Fruit fly (Drosophila melanogaster): ENCODE results near the gene fal.

dm6 chr3L:19254715-19255428 is 39.5 kb upstream of the fal start, which contains the start of the genes mRpL21 and rept:
- TF ChIP-seq vri (GFP tag; optimal IDR thresholded peaks at IDR 0.05) (peak; percentile 79), CG7368 (GFP tag; optimal IDR thresholded peaks at IDR 0.05) (no peak), Lpt (GFP tag; optimal IDR thresholded peaks at IDR 0.05) (no peak), CG6792 (GFP tag; optimal IDR thresholded peaks at IDR 0.05) (peak; percentile 57), fd85E (GFP tag; optimal IDR thresholded peaks at IDR 0.05) (no peak), CG6163 (GFP tag; IDR thresholded peaks at IDR 0.05) (no peak; the same call in 2 of the 3 replicates), Sox102F (GFP tag; optimal IDR thresholded peaks at IDR 0.05) (no peak), Hr39 (GFP tag; optimal IDR thresholded peaks at IDR 0.05) (peak; percentile 57), Gug (GFP tag; IDR thresholded peaks at IDR 0.05) (no peak), CG3032 (tag; optimal IDR thresholded peaks at IDR 0.05) (peak; percentile 61), CG6276 (GFP tag; optimal IDR thresholded peaks at IDR 0.05) (no peak), ss (GFP tag; optimal IDR thresholded peaks at IDR 0.05) (no peak), Blimp-1 (GFP tag; optimal IDR thresholded peaks at IDR 0.05) (peak; percentile 15)
